Fruit fly (Drosophila melanogaster) whole organism, embryonic: ENCODE data around the gene tutl.

ENCODE experiments used
- CG13287 ChIP-seq: fragments of 200-800 bp; sonication (Bioruptor generic); IDR thresholded peaks from 2 replicates; pipeline ENCODE4 v1.3.6; 2022; ENCODE audit warnings: missing biosample characterization, missing genetic modification characterization; ENCODE audit not compliant: partially characterized antibody
- CG14965 ChIP-seq: fragments of 200-800 bp; sonication (Bioruptor generic); optimal IDR thresholded peaks from 2 replicates; lab custom pipeline; 2016; ENCODE audit warnings: missing biosample characterization, missing genetic modification characterization, borderline replicate concordance
- CG15073 ChIP-seq: fragments of 200-800 bp; sonication (Bioruptor generic); optimal IDR thresholded peaks from 2 replicates; lab custom pipeline; 2016; ENCODE audit warnings: missing biosample characterization, missing genetic modification characterization
- CG17612 ChIP-seq: fragments of 200-800 bp; sonication (Bioruptor generic); IDR thresholded peaks from 2 replicates; pipeline ENCODE4 v1.3.6; 2022; ENCODE audit warnings: missing biosample characterization, missing genetic modification characterization
- CG18599 ChIP-seq: fragments of 200-800 bp; sonication (Bioruptor generic); optimal IDR thresholded peaks from 3 replicates; lab custom pipeline; 2017; ENCODE audit warnings: missing biosample characterization, missing genetic modification characterization, mild to moderate bottlenecking, moderate library complexity, missing genetic modification reagents
- CG18619 ChIP-seq: fragments of 200-800 bp; sonication (Bioruptor generic); optimal IDR thresholded peaks from 3 replicates; lab custom pipeline; 2017; ENCODE audit warnings: missing biosample characterization, mild to moderate bottlenecking, missing genetic modification characterization
- CG32532 ChIP-seq: fragments of 200-800 bp; sonication (Bioruptor generic); IDR thresholded peaks from 2 replicates; pipeline ENCODE4 v1.3.6; 2022; ENCODE audit warnings: missing biosample characterization, missing genetic modification characterization
- CG32772 ChIP-seq: fragments of 200-800 bp; sonication (Bioruptor generic); IDR thresholded peaks from 2 replicates; pipeline ENCODE4 v1.3.6; 2022; ENCODE audit warnings: missing biosample characterization, missing genetic modification characterization
- CG3726 ChIP-seq: fragments of 200-800 bp; sonication (Bioruptor generic); IDR thresholded peaks from 3 replicates; pipeline ENCODE4, ENCODE4 v1.3.6; 2022; ENCODE audit warnings: missing biosample characterization, missing genetic modification characterization
- CG5180 ChIP-seq: fragments of 200-800 bp; sonication (Bioruptor generic); optimal IDR thresholded peaks from 3 replicates; lab custom pipeline; 2017; ENCODE audit warnings: missing biosample characterization, missing genetic modification characterization, mild to moderate bottlenecking, moderate library complexity, missing genetic modification reagents
- CG6765 ChIP-seq: fragments of 200-800 bp; sonication (Bioruptor generic); optimal IDR thresholded peaks from 3 replicates; lab custom pipeline; 2017; ENCODE audit warnings: missing biosample characterization, mild to moderate bottlenecking, missing genetic modification characterization
- CG7271 ChIP-seq: fragments of 200-800 bp; sonication (Bioruptor generic); optimal IDR thresholded peaks from 2 replicates; lab custom pipeline; 2018; ENCODE audit warnings: missing biosample characterization, mild to moderate bottlenecking, missing genetic modification characterization, moderate library complexity
- CG7928 ChIP-seq: fragments of 200-800 bp; sonication (Bioruptor generic); optimal IDR thresholded peaks from 2 replicates; lab custom pipeline; 2017; ENCODE audit warnings: missing biosample characterization, mild to moderate bottlenecking, missing genetic modification characterization
- CG7987 ChIP-seq: fragments of 200-800 bp; sonication (Bioruptor generic); optimal IDR thresholded peaks from 2 replicates; lab custom pipeline; 2018; ENCODE audit warnings: missing biosample characterization, mild to moderate bottlenecking, missing genetic modification characterization, moderate library complexity
- CG8281 ChIP-seq: fragments of 200-800 bp; sonication (Bioruptor generic); optimal IDR thresholded peaks from 2 replicates; lab custom pipeline; 2018; ENCODE audit warnings: missing biosample characterization, mild to moderate bottlenecking, missing genetic modification characterization, moderate library complexity
- CG8290 ChIP-seq, 3 experiments: fragments of 200-800 bp; sonication (Bioruptor generic); optimal IDR thresholded peaks; 2 replicates each; lab custom pipeline; 2016 to 2019; ENCODE audit warnings: missing biosample characterization in 3 of 3, missing genetic modification characterization in 3 of 3, mild to moderate bottlenecking in 2 of 3, moderate library complexity in 1 of 3
- CG9797 ChIP-seq: fragments of 200-800 bp; sonication (Bioruptor generic); optimal IDR thresholded peaks from 3 replicates; lab custom pipeline; 2018; ENCODE audit warnings: missing biosample characterization, mild to moderate bottlenecking, missing genetic modification characterization
- Deaf1 ChIP-seq: fragments of 200-800 bp; optimal IDR thresholded peaks from 3 replicates; lab custom pipeline; 2019; ENCODE audit warnings: missing biosample characterization, mild to moderate bottlenecking, missing genetic modification characterization, moderate library complexity
- Doc2 ChIP-seq: fragments of 200-800 bp; sonication (Bioruptor generic); IDR thresholded peaks from 2 replicates; pipeline ENCODE4 v1.3.6; 2022; ENCODE audit warnings: missing biosample characterization, missing genetic modification characterization
- Dp ChIP-seq: fragments of 200-800 bp; sonication (Bioruptor generic); optimal IDR thresholded peaks from 2 replicates; lab custom pipeline; 2018; ENCODE audit warnings: missing biosample characterization, mild to moderate bottlenecking, missing genetic modification characterization, moderate library complexity
- Drgx ChIP-seq: fragments of 200-800 bp; sonication (Bioruptor generic); IDR thresholded peaks from 2 replicates; pipeline ENCODE4 v1.3.6; 2022; ENCODE audit warnings: missing biosample characterization, missing genetic modification characterization
- E2f2 ChIP-seq: fragments of 200-800 bp; sonication (Bioruptor generic); IDR thresholded peaks from 2 replicates; pipeline ENCODE4 v1.3.6; 2022; ENCODE audit warnings: missing biosample characterization, missing genetic modification characterization
- Myb ChIP-seq: fragments of 200-800 bp; sonication (Bioruptor generic); optimal IDR thresholded peaks from 2 replicates; lab custom pipeline; 2016; ENCODE audit warnings: missing biosample characterization, missing genetic modification characterization
- Sox102F ChIP-seq: fragments of 200-800 bp; sonication (Bioruptor generic); optimal IDR thresholded peaks from 2 replicates; lab custom pipeline; 2018; ENCODE audit warnings: missing biosample characterization, mild to moderate bottlenecking, missing genetic modification characterization, moderate library complexity
- Taf1 ChIP-seq: fragments of 200-800 bp; sonication (Bioruptor generic); IDR thresholded peaks from 2 replicates; pipeline ENCODE4 v1.3.6; 2022; ENCODE audit warnings: missing biosample characterization, missing genetic modification characterization
- Trl ChIP-seq, 3 experiments: fragments of >200 bp in 2 of 3; fragments of 200-800 bp in 1 of 3; sonication (Bioruptor generic) in 1 of 3; optimal IDR thresholded peaks; 2 replicates in 1 of 3; 3 replicates in 2 of 3; lab custom pipeline; 2016 to 2017; ENCODE audit warnings: missing biosample characterization in 1 of 3, missing genetic modification characterization in 1 of 3
- cg ChIP-seq: fragments of 200-800 bp; sonication (Bioruptor generic); optimal IDR thresholded peaks from 3 replicates; lab custom pipeline; 2019; ENCODE audit warnings: missing biosample characterization, mild to moderate bottlenecking, missing genetic modification characterization, moderate library complexity
- chinmo ChIP-seq: fragments of 200-800 bp; sonication (Bioruptor generic); IDR thresholded peaks from 4 replicates; pipeline ENCODE4 v1.3.6; 2022; ENCODE audit warnings: missing biosample characterization, missing genetic modification characterization; ENCODE audit not compliant: partially characterized antibody
- corto ChIP-seq: fragments of 200-800 bp; sonication (Bioruptor generic); optimal IDR thresholded peaks from 2 replicates; lab custom pipeline; 2016; ENCODE audit warnings: missing biosample characterization, mild to moderate bottlenecking, missing genetic modification characterization, moderate library complexity
- dmrt99B ChIP-seq: fragments of 200-800 bp; sonication (Bioruptor generic); optimal IDR thresholded peaks from 2 replicates; lab custom pipeline; 2018; ENCODE audit warnings: missing biosample characterization, mild to moderate bottlenecking, missing genetic modification characterization, moderate library complexity
- gce ChIP-seq: fragments of 200-800 bp; sonication (Bioruptor generic); IDR thresholded peaks from 3 replicates; pipeline ENCODE4 v1.3.6; 2022; ENCODE audit warnings: missing biosample characterization, missing genetic modification characterization
- gsb ChIP-seq: fragments of 200-800 bp; sonication (Bioruptor generic); IDR thresholded peaks from 2 replicates; pipeline ENCODE4 v1.3.6; 2022; ENCODE audit warnings: missing biosample characterization, missing genetic modification characterization
- hkb ChIP-seq, 2 experiments: fragments of 200-800 bp in 1 of 2; fragments of >200 bp in 1 of 2; sonication (Bioruptor generic) in 1 of 2; IDR thresholded peaks in 1 of 2; optimal IDR thresholded peaks in 1 of 2; 2 replicates each; pipeline versions ENCODE4 v1.3.6 to Lab custom; 2017 to 2022; ENCODE audit warnings: missing biosample characterization in 1 of 2, missing genetic modification characterization in 1 of 2
- kay ChIP-seq: fragments of 200-800 bp; sonication (Bioruptor generic); optimal IDR thresholded peaks from 2 replicates; lab custom pipeline; 2016; ENCODE audit warnings: missing biosample characterization, missing genetic modification characterization
- ken ChIP-seq: fragments of 200-800 bp; sonication (Bioruptor generic); IDR thresholded peaks from 3 replicates; pipeline ENCODE4 v1.3.6; 2022; ENCODE audit warnings: missing biosample characterization, missing genetic modification characterization
- nerfin-1 ChIP-seq: fragments of 200-800 bp; sonication (Bioruptor generic); optimal IDR thresholded peaks from 3 replicates; lab custom pipeline; 2019; ENCODE audit warnings: missing biosample characterization, mild to moderate bottlenecking, missing genetic modification characterization, moderate library complexity
- pan ChIP-seq, 4 experiments: fragments of >200 bp in 3 of 4; fragments of 200-800 bp in 1 of 4; sonication (Bioruptor generic) in 1 of 4; optimal IDR thresholded peaks in 3 of 4; IDR thresholded peaks in 1 of 4; 2 replicates each; pipeline versions ENCODE4 v1.3.6 to Lab custom; 2017 to 2022; ENCODE audit warnings: missing biosample characterization in 2 of 4, missing genetic modification characterization in 2 of 4, mixed read lengths in 1 of 4
- peb ChIP-seq: fragments of 200-800 bp; sonication (Bioruptor generic); IDR thresholded peaks from 2 replicates; pipeline ENCODE4 v1.3.6; 2022; ENCODE audit warnings: missing biosample characterization, missing genetic modification characterization
- prd ChIP-seq, 3 experiments: fragments of >200 bp in 2 of 3; fragments of 200-800 bp in 1 of 3; sonication (Bioruptor generic) in 1 of 3; optimal IDR thresholded peaks in 2 of 3; IDR thresholded peaks in 1 of 3; 2 replicates in 2 of 3; 3 replicates in 1 of 3; pipeline versions ENCODE4 v1.3.6 to Lab custom; 2017 to 2022; ENCODE audit warnings: missing biosample characterization in 1 of 3, missing genetic modification characterization in 1 of 3
- row ChIP-seq: fragments of 200-800 bp; sonication (Bioruptor generic); IDR thresholded peaks from 3 replicates; pipeline ENCODE4 v1.3.6; 2022; ENCODE audit warnings: missing biosample characterization, missing genetic modification characterization

tutl gene

dm6 chr2L:4310028-4310658 is 27.2 kb downstream of the tutl start (continued):
- TF ChIP-seq cg (GFP tag; lab: Kevin White, UChicago): peak; percentile 39

- TF ChIP-seq CG17612 (GFP tag; lab: Robert Waterston, UW) (peak; percentile 70; the same call in 1 of the 2 replicates), CG8290 (GFP tag; optimal IDR thresholded peaks at IDR 0.05; lab: Kevin White, UChicago) (peak; percentile 98), CG8290 (tag; optimal IDR thresholded peaks at IDR 0.05; lab: Kevin White, UChicago) (peak in 1 of 2 experiments; percentile 92), nerfin-1 (tag; lab: Kevin White, UChicago) (no peak), Doc2 (GFP tag; lab: Robert Waterston, UW) (no peak), CG3726 (GFP tag; lab: Robert Waterston, UW) (no peak), CG14965 (GFP tag; lab: Kevin White, UChicago) (no peak), peb (no peak), CG15073 (no peak), gsb (GFP tag; lab: Robert Waterston, UW) (no peak)
These were observed 35.0 kb downstream of the tutl start for dm6 chr2L:4317910-4318309.

- TF ChIP-seq CG32772 (GFP tag; lab: Robert Waterston, UW) (0 out of 2 replicates have a peak, but pooled peaks have one; percentile 13), CG6765 (GFP tag; lab: Kevin White, UChicago) (no peak), row (GFP tag; lab: Robert Waterston, UW) (peak; percentile 48; the same call in 2 of the 3 replicates), CG7928 (GFP tag; lab: Kevin White, UChicago) (no peak), prd (optimal IDR thresholded peaks at IDR 0.05; lab: Kevin White, UChicago) (no peak), prd (GFP tag; IDR thresholded peaks at IDR 0.05; lab: Robert Waterston, UW) (0 out of 3 replicates have a peak, but pooled peaks have one; percentile 19), CG7271 (tag; lab: Kevin White, UChicago) (no peak), dmrt99B (tag; lab: Kevin White, UChicago) (peak; percentile 12), chinmo (GFP tag; lab: Robert Waterston, UW) (0 out of 4 replicates have a peak, but pooled peaks have one; percentile 26), Taf1 (GFP tag; lab: Robert Waterston, UW) (0 out of 2 replicates have a peak, but pooled peaks have one; percentile 25), CG32532 (GFP tag; lab: Robert Waterston, UW) (no peak), Drgx (GFP tag; lab: Robert Waterston, UW) (peak; percentile 31; the same call in 1 of the 2 replicates), Sox102F (GFP tag; lab: Kevin White, UChicago) (peak; percentile 3), CG18599 (peak; percentile 16), Deaf1 (tag; lab: Kevin White, UChicago) (peak; percentile 57), pan (optimal IDR thresholded peaks at IDR 0.05; lab: Kevin White, UChicago) (no peak), pan (GFP tag; optimal IDR thresholded peaks at IDR 0.05 in 1 of 2, IDR thresholded peaks at IDR 0.05 in 1 of 2) (peak in 1 of 2 experiments; percentile 26), ken (GFP tag; lab: Robert Waterston, UW) (0 out of 3 replicates have a peak, but pooled peaks have one; percentile 17), hkb (optimal IDR thresholded peaks at IDR 0.05; lab: Kevin White, UChicago) (no peak), hkb (GFP tag; IDR thresholded peaks at IDR 0.05; lab: Robert Waterston, UW) (peak; percentile 24; the same call in 1 of the 2 replicates)
- TF ChIP-seq, all 482 proteins: peak for 13
These were observed 41.3 kb downstream of the tutl start, which contains the start of gene bdl for dm6 chr2L:4324254-4324653. Gene bdl, plus strand, starts transcription at chr2L:4324554.

dm6 chr2L:4331779-4332328 is 48.9 kb downstream of the tutl start:
- TF ChIP-seq chinmo (GFP tag; lab: Robert Waterston, UW) (peak; percentile 50; the same call in 1 of the 4 replicates), CG9797 (GFP tag; lab: Kevin White, UChicago) (no peak), CG13287 (GFP tag; lab: Robert Waterston, UW) (peak; percentile 27; the same call in 1 of the 2 replicates), CG7987 (GFP tag; lab: Kevin White, UChicago) (no peak), CG8281 (tag; lab: Kevin White, UChicago) (no peak), E2f2 (GFP tag; lab: Robert Waterston, UW) (peak; percentile 90), gce (no peak), Myb (GFP tag; lab: Kevin White, UChicago) (peak; percentile 79), kay (GFP tag; lab: Kevin White, UChicago) (peak; percentile 6), Dp (GFP tag; lab: Kevin White, UChicago) (peak; percentile 86), corto (GFP tag; lab: Kevin White, UChicago) (no peak), CG18619 (GFP tag; lab: Kevin White, UChicago) (no peak), CG5180 (GFP tag; lab: Kevin White, UChicago) (peak; percentile 8), Trl (optimal IDR thresholded peaks at IDR 0.05; lab: Kevin White, UChicago) (peak in 1 of 2 experiments; percentile 21), Trl (GFP tag; optimal IDR thresholded peaks at IDR 0.05; lab: Kevin White, UChicago) (no peak)
